Worm (Caenorhabditis elegans) whole organism, L4 larva: ENCODE measurements around the gene cdk-1.
A peak's percentile ranks its signal among the peaks of the same experiment; 100 is the strongest.

Experiments
- F44E2.7 ChIP-seq: fragments of 200-800 bp; sonication (Bioruptor generic); IDR thresholded peaks from 2 replicates; pipeline ENCODE4 v2.1.2; 2022; ENCODE audit warnings: missing genetic modification characterization, missing compliant biosample characterization
- T20F7.1 ChIP-seq: fragments of 200-800 bp; sonication (Bioruptor generic); optimal IDR thresholded peaks from 2 replicates; lab custom pipeline; 2018; ENCODE audit warnings: mild to moderate bottlenecking, missing genetic modification characterization, missing compliant biosample characterization
- Y48G9A.11 ChIP-seq: fragments of 200-800 bp; sonication (Bioruptor generic); IDR thresholded peaks from 2 replicates; pipeline ENCODE4 v1.3.6; 2022; ENCODE audit warnings: missing genetic modification reagents, missing genetic modification characterization, missing compliant biosample characterization
- Y5F2A.4 ChIP-seq: fragments of 200-800 bp; sonication (Bioruptor generic); optimal IDR thresholded peaks from 2 replicates; lab custom pipeline; 2018; ENCODE audit warnings: mild to moderate bottlenecking, missing genetic modification characterization, missing compliant biosample characterization
- ZK337.2 ChIP-seq: fragments of 200-800 bp; sonication (Bioruptor generic); IDR thresholded peaks from 2 replicates; pipeline ENCODE4 v1.3.6; 2022; ENCODE audit warnings: missing genetic modification reagents, missing genetic modification characterization, missing compliant biosample characterization
- aha-1 ChIP-seq: fragments of 150-350 bp; peaks from one replicate; lab custom pipeline; 2014; ENCODE audit warnings: missing biosample characterization, missing genetic modification characterization
- attf-4 ChIP-seq: sonication (generic microtip); optimal IDR thresholded peaks from 3 replicates; lab custom pipeline; 2017; ENCODE audit warnings: missing biosample characterization, missing genetic modification characterization
- ceh-20 ChIP-seq: fragments of 200-800 bp; sonication (Bioruptor generic); IDR thresholded peaks from 2 replicates; pipeline ENCODE4 v1.3.6; 2022; ENCODE audit warnings: missing genetic modification reagents, missing genetic modification characterization, missing compliant biosample characterization
- ceh-32 ChIP-seq: sonication (generic microtip); optimal IDR thresholded peaks from 2 replicates; lab custom pipeline; 2016; ENCODE audit warnings: mild to moderate bottlenecking, missing genetic modification characterization, missing compliant biosample characterization; ENCODE audit not compliant: poor library complexity
- cey-2 ChIP-seq: sonication (generic microtip); optimal IDR thresholded peaks from 3 replicates; lab custom pipeline; 2017; ENCODE audit warnings: missing genetic modification characterization, mild to moderate bottlenecking, missing compliant biosample characterization, antibody characterized with exemption, borderline replicate concordance; ENCODE audit not compliant: insufficient read depth
- daf-16 ChIP-seq, 3 experiments: sonication (generic microtip); optimal IDR thresholded peaks; 2 replicates each; lab custom pipeline; 2016 to 2017; ENCODE audit warnings: missing genetic modification characterization in 3 of 3, missing genetic modification reagents in 3 of 3, mild to moderate bottlenecking in 2 of 3, missing compliant biosample characterization in 2 of 3, missing biosample characterization in 1 of 3, moderate library complexity in 1 of 3
- dmd-6 ChIP-seq: fragments of 200-800 bp; sonication (Bioruptor generic); IDR thresholded peaks from 2 replicates; pipeline ENCODE4 v1.3.6; 2022; ENCODE audit warnings: missing genetic modification reagents, missing genetic modification characterization, missing compliant biosample characterization
- dmd-9 ChIP-seq: fragments of 200-800 bp; sonication (Bioruptor generic); IDR thresholded peaks from 2 replicates; pipeline ENCODE4 v1.3.6; 2022; ENCODE audit warnings: missing genetic modification reagents, missing genetic modification characterization, missing compliant biosample characterization
- dpl-1 ChIP-seq: fragments of 150-350 bp; optimal IDR thresholded peaks from 2 replicates; lab custom pipeline; 2014; ENCODE audit warnings: missing biosample characterization, missing genetic modification reagents, missing genetic modification characterization
- dve-1 ChIP-seq: sonication (generic microtip); optimal IDR thresholded peaks from 2 replicates; lab custom pipeline; 2017; ENCODE audit warnings: antibody characterized with exemption, mild to moderate bottlenecking, missing genetic modification characterization, missing compliant biosample characterization; ENCODE audit not compliant: insufficient read depth
- gei-8 ChIP-seq: fragments of 200-800 bp; sonication (Bioruptor generic); optimal IDR thresholded peaks from 2 replicates; lab custom pipeline; 2018; ENCODE audit warnings: mild to moderate bottlenecking, missing genetic modification characterization, missing compliant biosample characterization
- jun-1 ChIP-seq: fragments of 150-350 bp; optimal IDR thresholded peaks from 2 replicates; lab custom pipeline; 2014; ENCODE audit warnings: missing biosample characterization, missing genetic modification reagents, missing genetic modification characterization
- lin-1 ChIP-seq: fragments of 200-800 bp; sonication (Bioruptor generic); IDR thresholded peaks from 2 replicates; pipeline ENCODE4 v1.3.6; 2022; ENCODE audit warnings: missing genetic modification reagents, missing genetic modification characterization, missing compliant biosample characterization
- lsy-2 ChIP-seq, 2 experiments: fragments of 150-350 bp in 1 of 2; sonication (generic microtip) in 1 of 2; optimal IDR thresholded peaks; 2 replicates each; lab custom pipeline; 2014 to 2017; ENCODE audit warnings: missing biosample characterization in 2 of 2, missing genetic modification characterization in 2 of 2
- mdl-1 ChIP-seq, 2 experiments: fragments of 150-350 bp in 1 of 2; sonication (generic microtip) in 1 of 2; optimal IDR thresholded peaks; 2 replicates each; lab custom pipeline; 2014 to 2017; ENCODE audit warnings: missing biosample characterization in 2 of 2, missing genetic modification characterization in 2 of 2
- mdt-29 ChIP-seq: fragments of 200-800 bp; sonication (Bioruptor generic); IDR thresholded peaks from 2 replicates; pipeline ENCODE4 v1.3.6; 2022; ENCODE audit warnings: missing genetic modification reagents, missing genetic modification characterization, missing compliant biosample characterization
- nhr-11 ChIP-seq: fragments of 150-350 bp; optimal IDR thresholded peaks from 2 replicates; lab custom pipeline; 2014; ENCODE audit warnings: missing biosample characterization, missing genetic modification characterization
- nhr-28 ChIP-seq: fragments of 150-350 bp; optimal IDR thresholded peaks from 2 replicates; lab custom pipeline; 2014; ENCODE audit warnings: missing biosample characterization, missing genetic modification characterization
- nhr-42 ChIP-seq: fragments of 200-800 bp; sonication (Bioruptor generic); IDR thresholded peaks from 2 replicates; pipeline ENCODE4 v1.3.6; 2022; ENCODE audit warnings: missing genetic modification characterization, missing compliant biosample characterization
- pha-4 ChIP-seq, 2 experiments: fragments of 150-350 bp in 1 of 2; fragments of 200-800 bp in 1 of 2; sonication (Bioruptor generic) in 1 of 2; IDR thresholded peaks in 1 of 2; optimal IDR thresholded peaks in 1 of 2; 2 replicates each; pipeline versions ENCODE4 v1.3.6 to Lab custom; 2014 to 2022; ENCODE audit warnings: missing genetic modification characterization in 2 of 2, missing genetic modification reagents in 2 of 2, missing biosample characterization in 1 of 2, missing compliant biosample characterization in 1 of 2
- rbr-2 ChIP-seq: sonication (generic microtip); optimal IDR thresholded peaks from 2 replicates; lab custom pipeline; 2016; ENCODE audit warnings: missing genotype, missing genetic modification characterization, missing compliant biosample characterization
- set-16 ChIP-seq: fragments of 200-800 bp; sonication (Bioruptor generic); IDR thresholded peaks from 2 replicates; pipeline ENCODE4 v1.3.6; 2022; ENCODE audit warnings: missing genetic modification reagents, missing genetic modification characterization, missing compliant biosample characterization
- snpc-4 ChIP-seq: fragments of 150-350 bp; optimal IDR thresholded peaks from 2 replicates; lab custom pipeline; 2014; ENCODE audit warnings: missing biosample characterization, missing genetic modification characterization
- spr-1 ChIP-seq: sonication (generic microtip); optimal IDR thresholded peaks from 2 replicates; lab custom pipeline; 2016; ENCODE audit warnings: mild to moderate bottlenecking, missing genetic modification characterization, missing compliant biosample characterization
- spr-3 ChIP-seq: fragments of 200-800 bp; sonication (Bioruptor generic); optimal IDR thresholded peaks from 2 replicates; lab custom pipeline; 2018; ENCODE audit warnings: mild to moderate bottlenecking, missing genetic modification characterization, missing compliant biosample characterization
- tra-1 ChIP-seq: fragments of 200-800 bp; sonication (Bioruptor generic); IDR thresholded peaks from 2 replicates; pipeline ENCODE4 v1.3.6; 2022; ENCODE audit warnings: missing genetic modification reagents, missing genetic modification characterization, missing compliant biosample characterization
- unc-62 ChIP-seq, 3 experiments: fragments of 150-350 bp in 1 of 3; sonication (generic microtip); optimal IDR thresholded peaks in 2 of 3; peaks in 1 of 3; 1 replicate in 1 of 3; 2 replicates in 2 of 3; lab custom pipeline; 2014 to 2017; ENCODE audit warnings: missing biosample characterization in 3 of 3, missing genetic modification characterization in 3 of 3, missing genetic modification reagents in 3 of 3, missing genotype in 1 of 3
- vab-7 ChIP-seq: fragments of 200-800 bp; sonication (Bioruptor generic); IDR thresholded peaks from 2 replicates; pipeline ENCODE4 v1.3.6; 2022; ENCODE audit warnings: missing genetic modification reagents, missing genetic modification characterization, missing compliant biosample characterization
- zag-1 ChIP-seq: fragments of 150-350 bp; optimal IDR thresholded peaks from 2 replicates; lab custom pipeline; 2014; ENCODE audit warnings: missing biosample characterization, missing genetic modification characterization
- zfp-2 ChIP-seq: sonication (generic microtip); optimal IDR thresholded peaks from 2 replicates; lab custom pipeline; 2016; ENCODE audit warnings: mild to moderate bottlenecking, missing genetic modification characterization, missing compliant biosample characterization
- zfp-3 ChIP-seq: fragments of 200-800 bp; sonication (Bioruptor generic); conservative IDR thresholded peaks from 2 replicates; pipeline ENCODE4 v1.3.6; 2022; ENCODE audit warnings: missing genetic modification reagents, missing genetic modification characterization, missing compliant biosample characterization
- zip-11 ChIP-seq: fragments of 200-800 bp; sonication (Bioruptor generic); IDR thresholded peaks from 2 replicates; pipeline ENCODE4 v1.3.6; 2022; ENCODE audit warnings: missing genetic modification characterization, missing compliant biosample characterization
- ztf-11 ChIP-seq: fragments of 150-350 bp; optimal IDR thresholded peaks from 2 replicates; lab custom pipeline; 2014; ENCODE audit warnings: missing biosample characterization, missing genetic modification characterization
- ztf-7 ChIP-seq: fragments of 150-350 bp; optimal IDR thresholded peaks from 2 replicates; lab custom pipeline; 2014; ENCODE audit warnings: missing biosample characterization, missing genetic modification characterization

The cdk-1 gene

ce11 chrIII:9721991-9722390, 25.3 kb upstream of the cdk-1 start (continued):
- no peak for TF ChIP-seq snpc-4 (tag; lab: Kevin White, UChicago)
- TF ChIP-seq daf-16 (GFP tag; optimal IDR thresholded peaks at IDR 0.05; lab: Kevin White, UChicago): no peak
- peak; percentile 89 for TF ChIP-seq daf-16 (tag; optimal IDR thresholded peaks at IDR 0.05; lab: Kevin White, UChicago)
- no peak for TF ChIP-seq ZK337.2 (GFP tag; lab: Robert Waterston, UW)
- TF ChIP-seq dmd-6 (GFP tag; lab: Robert Waterston, UW): peak; percentile 91
- TF ChIP-seq nhr-28: peak; percentile 95
- TF ChIP-seq ceh-32 (tag; lab: Kevin White, UChicago): no peak
- TF ChIP-seq, all 104 proteins: peak for 13

- no peak for TF ChIP-seq daf-16 (GFP tag; optimal IDR thresholded peaks at IDR 0.05; lab: Kevin White, UChicago)
- TF ChIP-seq daf-16 (tag; optimal IDR thresholded peaks at IDR 0.05; lab: Kevin White, UChicago): no peak
- TF ChIP-seq ztf-11 (tag; lab: Kevin White, UChicago): no peak
- TF ChIP-seq cey-2 (tag; lab: Kevin White, UChicago): no peak
- TF ChIP-seq Y5F2A.4 (GFP tag; lab: Kevin White, UChicago): no peak
- no peak for TF ChIP-seq rbr-2 (tag; lab: Kevin White, UChicago)
- no peak for TF ChIP-seq Y48G9A.11 (GFP tag; lab: Robert Waterston, UW)
- TF ChIP-seq mdl-1 (tag; optimal IDR thresholded peaks at IDR 0.05; lab: Kevin White, UChicago): no peak
- TF ChIP-seq zip-11 (GFP tag; lab: Robert Waterston, UW): no peak
- TF ChIP-seq zfp-3 (GFP tag; lab: Robert Waterston, UW): no peak
- TF ChIP-seq dpl-1 (GFP tag; lab: Kevin White, UChicago): no peak
- TF ChIP-seq vab-7 (GFP tag; lab: Robert Waterston, UW): no peak
- no peak for TF ChIP-seq snpc-4 (tag; lab: Kevin White, UChicago)
- no peak for TF ChIP-seq lin-1
- TF ChIP-seq gei-8 (GFP tag; lab: Kevin White, UChicago): no peak
- TF ChIP-seq spr-1 (tag; lab: Kevin White, UChicago): no peak
These were observed 22.2 kb upstream of the cdk-1 start, which contains the start of gene clec-162 for ce11 chrIII:9725114-9725513. Gene clec-162 (minus strand): TSS chrIII:9725214.

ce11 chrIII:9727439-9727838, 19.8 kb upstream of the cdk-1 start, which contains the start of gene C07A9.12:
Gene C07A9.12 (minus strand): TSS chrIII:9727539.
- TF ChIP-seq nhr-42 (no peak), ztf-7 (tag; lab: Kevin White, UChicago) (no peak), zfp-3 (GFP tag; lab: Robert Waterston, UW) (no peak), zag-1 (tag; lab: Kevin White, UChicago) (no peak)
- TF ChIP-seq, all 104 proteins: peak for 0

ce11 chrIII:9730407-9730806, 16.9 kb upstream of the cdk-1 start:
- TF ChIP-seq vab-7 (GFP tag; lab: Robert Waterston, UW) (no peak), attf-4 (tag; lab: Kevin White, UChicago) (no peak), F44E2.7 (GFP tag; lab: Robert Waterston, UW) (no peak), mdt-29 (GFP tag; lab: Robert Waterston, UW) (no peak), pha-4 (GFP tag; IDR thresholded peaks at IDR 0.05; lab: Robert Waterston, UW) (no peak), pha-4 (tag; optimal IDR thresholded peaks at IDR 0.05; lab: Kevin White, UChicago) (no peak), aha-1 (peak; percentile 80), T20F7.1 (GFP tag; lab: Kevin White, UChicago) (no peak)

- TF ChIP-seq ceh-20 (peak; percentile 83), tra-1 (peak; percentile 64; the same call in 1 of the 2 replicates), zfp-2 (tag; lab: Kevin White, UChicago) (no peak), F44E2.7 (GFP tag; lab: Robert Waterston, UW) (no peak), dve-1 (tag; lab: Kevin White, UChicago) (no peak), lsy-2 (tag; optimal IDR thresholded peaks at IDR 0.05; lab: Kevin White, UChicago) (no peak), dmd-9 (no peak), unc-62 (GFP tag; optimal IDR thresholded peaks at IDR 0.05 in 1 of 2; lab: Kevin White, UChicago) (peak in 1 of 2 experiments; percentile 99), unc-62 (tag; optimal IDR thresholded peaks at IDR 0.05; lab: Kevin White, UChicago) (no peak), spr-3 (GFP tag; lab: Kevin White, UChicago) (no peak), set-16 (GFP tag; lab: Robert Waterston, UW) (no peak), ZK337.2 (GFP tag; lab: Robert Waterston, UW) (peak; percentile 26; the same call in 1 of the 2 replicates), jun-1 (tag; lab: Kevin White, UChicago) (no peak), zag-1 (tag; lab: Kevin White, UChicago) (no peak), nhr-11 (peak; percentile 16)
These were observed 15.9 kb upstream of the cdk-1 start for ce11 chrIII:9731313-9731912.
